Worm (Caenorhabditis elegans): ENCODE measurements around the gene twk-10.

- no peak for TF ChIP-seq F16B12.6 (tag; optimal IDR thresholded peaks at IDR 0.05)
- TF ChIP-seq zag-1 (tag; optimal IDR thresholded peaks at IDR 0.05) = no peak
- no peak for TF ChIP-seq nhr-84 (tag; optimal IDR thresholded peaks at IDR 0.05)
- TF ChIP-seq lsy-2 (tag; optimal IDR thresholded peaks at IDR 0.05) = no peak
Observed at ce11 chrV:6551707-6552390, at the start of gene twk-10.

Measured in whole organism, L1 larva.